Worm (Caenorhabditis elegans): ENCODE data around the gene Y22D7AL.11.

The Y22D7AL.11 gene

ce11 chrIII:1626524-1626923, 7.6 kb downstream of the Y22D7AL.11 start, which contains the start of gene Y22D7AL.4:
Y22D7AL.4 (plus strand) TSS chrIII:1626632.
- no peak for TF ChIP-seq ztf-23 (GFP tag; IDR thresholded peaks at IDR 0.05)
- TF ChIP-seq cog-1 (tag; optimal IDR thresholded peaks at IDR 0.05): no peak
- no peak for TF ChIP-seq klf-2 (GFP tag; conservative IDR thresholded peaks at IDR 0.05)

DNA sequence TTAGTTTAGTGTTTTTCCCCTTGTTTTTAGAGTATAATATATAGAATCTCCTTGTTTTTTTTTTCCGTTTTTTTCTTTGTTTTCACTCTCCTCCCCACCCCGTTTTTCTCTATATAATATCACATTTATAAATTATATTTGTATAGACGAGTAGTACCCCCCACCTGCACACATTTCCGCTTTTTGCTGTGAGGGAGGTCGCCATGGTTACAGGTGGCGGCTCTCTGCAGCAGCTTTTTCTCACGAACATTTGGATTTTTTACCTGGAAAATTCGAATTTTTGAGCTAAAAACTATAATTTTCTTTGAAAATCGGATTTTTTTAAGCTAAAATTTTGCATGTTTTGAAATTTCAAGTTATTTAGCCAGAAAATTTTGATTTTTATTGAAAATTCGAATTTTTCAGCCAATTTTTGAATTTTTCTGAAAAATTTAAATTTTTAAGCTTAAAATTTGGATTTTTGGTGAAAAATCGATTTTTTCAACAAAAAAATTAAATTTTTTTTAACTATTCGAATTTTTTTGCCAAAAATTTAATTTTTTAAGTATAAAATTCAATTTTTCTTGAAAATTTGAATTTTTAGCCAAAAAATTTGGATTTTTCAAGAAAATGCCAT, 8.4 kb downstream of the Y22D7AL.11 start:
- no peak for TF ChIP-seq tab-1 (GFP tag; IDR thresholded peaks at IDR 0.05)
- no peak for TF ChIP-seq flt-1 (GFP tag; IDR thresholded peaks at IDR 0.05)
- no peak for TF ChIP-seq med-1 (GFP tag; optimal IDR thresholded peaks at IDR 0.05; ENCODE audit: insufficient read depth)

DNA sequence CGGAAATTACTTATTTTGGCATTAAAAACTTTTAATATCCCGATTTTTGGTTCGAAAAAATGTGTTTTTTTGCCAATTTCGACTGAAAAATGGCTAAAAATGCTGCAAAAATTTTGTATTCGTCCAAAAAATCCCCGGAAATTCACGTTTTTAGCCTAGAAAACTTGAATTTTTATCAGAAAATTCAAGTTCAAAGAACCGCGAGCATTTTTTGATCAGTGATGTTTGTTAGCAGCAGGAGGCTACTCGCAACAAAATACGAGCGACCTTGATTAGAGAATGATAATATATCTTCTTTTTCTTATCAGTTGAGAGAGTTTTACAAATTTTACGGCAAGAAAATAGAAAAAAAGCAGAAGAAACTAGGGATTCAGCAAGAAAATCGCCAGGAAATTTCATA, 11.8 kb downstream of the Y22D7AL.11 start:
- TF ChIP-seq T22C8.4 (GFP tag; IDR thresholded peaks at IDR 0.05): no peak
- no peak for TF ChIP-seq ztf-29 (GFP tag; IDR thresholded peaks at IDR 0.05)
- TF ChIP-seq cog-1 (tag; optimal IDR thresholded peaks at IDR 0.05): no peak
- no peak for TF ChIP-seq ztf-23 (GFP tag; IDR thresholded peaks at IDR 0.05)

DNA sequence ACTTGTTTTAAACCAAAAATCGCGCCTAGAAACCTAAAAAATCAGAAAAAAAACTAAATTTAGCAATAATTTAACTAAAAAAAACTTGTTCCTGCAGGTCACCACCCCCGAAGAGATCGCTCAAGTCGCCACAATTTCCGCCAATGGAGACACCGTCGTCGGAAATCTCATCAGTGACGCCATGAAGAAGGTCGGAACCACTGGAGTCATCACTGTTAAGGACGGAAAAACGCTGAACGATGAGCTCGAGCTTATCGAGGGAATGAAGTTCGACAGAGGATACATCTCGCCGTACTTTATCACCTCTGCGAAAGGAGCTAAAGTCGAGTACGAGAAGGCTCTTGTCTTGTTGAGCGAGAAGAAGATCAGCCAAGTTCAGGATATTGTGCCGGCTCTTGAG, 12.8 kb downstream of the Y22D7AL.11 start:
- TF ChIP-seq ztf-23 (GFP tag; IDR thresholded peaks at IDR 0.05) (no peak), ref-1 (GFP tag; conservative IDR thresholded peaks at IDR 0.05) (no peak), tab-1 (GFP tag; IDR thresholded peaks at IDR 0.05) (no peak), cog-1 (tag; optimal IDR thresholded peaks at IDR 0.05) (no peak), T22C8.4 (GFP tag; IDR thresholded peaks at IDR 0.05) (no peak), flt-1 (GFP tag; IDR thresholded peaks at IDR 0.05) (no peak), med-1 (GFP tag; optimal IDR thresholded peaks at IDR 0.05; ENCODE audit: insufficient read depth) (no peak), klf-2 (GFP tag; conservative IDR thresholded peaks at IDR 0.05) (no peak), ztf-29 (GFP tag; IDR thresholded peaks at IDR 0.05) (no peak)

ce11 chrIII:1619890-1620289, 14.3 kb downstream of the Y22D7AL.11 start:
- TF ChIP-seq T22C8.4 (GFP tag; IDR thresholded peaks at IDR 0.05): no peak
- TF ChIP-seq ref-1 (GFP tag; conservative IDR thresholded peaks at IDR 0.05): no peak
- no peak for TF ChIP-seq cog-1 (tag; optimal IDR thresholded peaks at IDR 0.05)
- TF ChIP-seq med-1 (GFP tag; optimal IDR thresholded peaks at IDR 0.05; ENCODE audit: insufficient read depth): no peak
- TF ChIP-seq ztf-23 (GFP tag; IDR thresholded peaks at IDR 0.05): no peak
- no peak for TF ChIP-seq flt-1 (GFP tag; IDR thresholded peaks at IDR 0.05)
- no peak for TF ChIP-seq tab-1 (GFP tag; IDR thresholded peaks at IDR 0.05)

ce11 chrIII:1619442-1619841, 14.7 kb downstream of the Y22D7AL.11 start, which contains the start of gene hsp-60:
hsp-60 (plus strand) TSS chrIII:1619742.
- TF ChIP-seq klf-2 (GFP tag; conservative IDR thresholded peaks at IDR 0.05) (no peak), ztf-29 (GFP tag; IDR thresholded peaks at IDR 0.05) (no peak), T22C8.4 (GFP tag; IDR thresholded peaks at IDR 0.05) (no peak), tab-1 (GFP tag; IDR thresholded peaks at IDR 0.05) (no peak), med-1 (GFP tag; optimal IDR thresholded peaks at IDR 0.05; ENCODE audit: insufficient read depth) (no peak), cog-1 (tag; optimal IDR thresholded peaks at IDR 0.05) (no peak), ztf-23 (GFP tag; IDR thresholded peaks at IDR 0.05) (no peak), ref-1 (GFP tag; conservative IDR thresholded peaks at IDR 0.05) (no peak)

- TF ChIP-seq cog-1 (tag; optimal IDR thresholded peaks at IDR 0.05): peak; percentile 90
- TF ChIP-seq klf-2 (GFP tag; conservative IDR thresholded peaks at IDR 0.05): peak; percentile 83
- TF ChIP-seq tab-1 (GFP tag; IDR thresholded peaks at IDR 0.05): peak; percentile 90
- TF ChIP-seq flt-1 (GFP tag; IDR thresholded peaks at IDR 0.05): peak; percentile 93
- peak; percentile 90 for TF ChIP-seq med-1 (GFP tag; optimal IDR thresholded peaks at IDR 0.05; ENCODE audit: insufficient read depth)
- TF ChIP-seq T22C8.4 (GFP tag; IDR thresholded peaks at IDR 0.05): peak; percentile 61
- no peak for TF ChIP-seq ref-1 (GFP tag; conservative IDR thresholded peaks at IDR 0.05)
- TF ChIP-seq ztf-23 (GFP tag; IDR thresholded peaks at IDR 0.05): peak; percentile 89
- peak; percentile 72 for TF ChIP-seq ztf-29 (GFP tag; IDR thresholded peaks at IDR 0.05)
Measured at ce11 chrIII:1618915-1619314, 15.3 kb downstream of the Y22D7AL.11 start, which contains the start of gene Y22D7AL.10. Y22D7AL.10 (minus strand) TSS chrIII:1618929.

- TF ChIP-seq T22C8.4 (GFP tag; IDR thresholded peaks at IDR 0.05): peak; percentile 52; the same call in 1 of the 2 replicates
- no peak for TF ChIP-seq ztf-29 (GFP tag; IDR thresholded peaks at IDR 0.05)
Measured at ce11 chrIII:1618312-1618711, 15.9 kb downstream of the Y22D7AL.11 start.

ce11 chrIII:1616245-1617026, 17.7 kb downstream of the Y22D7AL.11 start:
- TF ChIP-seq flt-1 (GFP tag; IDR thresholded peaks at IDR 0.05) (no peak), klf-2 (GFP tag; conservative IDR thresholded peaks at IDR 0.05) (no peak), T22C8.4 (GFP tag; IDR thresholded peaks at IDR 0.05) (no peak), ztf-23 (GFP tag; IDR thresholded peaks at IDR 0.05) (no peak), tab-1 (GFP tag; IDR thresholded peaks at IDR 0.05) (no peak), med-1 (GFP tag; optimal IDR thresholded peaks at IDR 0.05; ENCODE audit: insufficient read depth) (no peak), ref-1 (GFP tag; conservative IDR thresholded peaks at IDR 0.05) (no peak), cog-1 (tag; optimal IDR thresholded peaks at IDR 0.05) (no peak), ztf-29 (GFP tag; IDR thresholded peaks at IDR 0.05) (no peak)

ce11 chrIII:1614412-1614811, 19.8 kb downstream of the Y22D7AL.11 start:
- TF ChIP-seq med-1 (GFP tag; optimal IDR thresholded peaks at IDR 0.05; ENCODE audit: insufficient read depth) (no peak), tab-1 (GFP tag; IDR thresholded peaks at IDR 0.05) (no peak), cog-1 (tag; optimal IDR thresholded peaks at IDR 0.05) (no peak), ref-1 (GFP tag; conservative IDR thresholded peaks at IDR 0.05) (no peak), klf-2 (GFP tag; conservative IDR thresholded peaks at IDR 0.05) (no peak), ztf-23 (GFP tag; IDR thresholded peaks at IDR 0.05) (no peak)

Data from whole organism, midembryonic.